Worm (Caenorhabditis elegans) whole organism, L2 larva: ENCODE measurements around the gene F25G6.9.
"Not testable (repeated sequence)": the region's sequence is repeated elsewhere in the genome, so short reads cannot be mapped to it uniquely, and the experiment has no call there.

Experiments
- C34F6.9 ChIP-seq: fragments of 150-350 bp; optimal IDR thresholded peaks from 2 replicates; lab custom pipeline; 2014; ENCODE audit warnings: missing biosample characterization, missing genetic modification characterization
- Y55F3AM.14 ChIP-seq: fragments of 200-800 bp; sonication (Bioruptor generic); optimal IDR thresholded peaks from 2 replicates; lab custom pipeline; 2018; ENCODE audit warnings: mild to moderate bottlenecking, missing genetic modification characterization, missing compliant biosample characterization
- ZK546.5 ChIP-seq: sonication (generic microtip); optimal IDR thresholded peaks from 2 replicates; lab custom pipeline; 2017; ENCODE audit warnings: missing biosample characterization, missing genetic modification characterization
- alr-1 ChIP-seq: fragments of 150-350 bp; optimal IDR thresholded peaks from 2 replicates; lab custom pipeline; 2014; ENCODE audit warnings: missing biosample characterization, missing genetic modification characterization
- aly-2 ChIP-seq: fragments of 150-350 bp; optimal IDR thresholded peaks from 2 replicates; lab custom pipeline; 2014; ENCODE audit warnings: missing biosample characterization, missing genetic modification characterization
- blmp-1 ChIP-seq: sonication (generic microtip); optimal IDR thresholded peaks from 2 replicates; lab custom pipeline; 2017; ENCODE audit warnings: missing genetic modification characterization, mild to moderate bottlenecking, missing compliant biosample characterization, antibody characterized with exemption, moderate library complexity; ENCODE audit not compliant: insufficient read depth
- ceh-16 ChIP-seq: fragments of 150-350 bp; optimal IDR thresholded peaks from 2 replicates; lab custom pipeline; 2014; ENCODE audit warnings: missing biosample characterization, missing genetic modification characterization
- crh-2 ChIP-seq: sonication (generic microtip); optimal IDR thresholded peaks from 2 replicates; lab custom pipeline; 2017; ENCODE audit warnings: missing biosample characterization, missing genetic modification characterization
- dmd-4 ChIP-seq: sonication (generic microtip); optimal IDR thresholded peaks from 2 replicates; lab custom pipeline; 2017; ENCODE audit warnings: missing biosample characterization, missing genetic modification characterization
- egl-27 ChIP-seq: sonication (generic microtip); optimal IDR thresholded peaks from 3 replicates; lab custom pipeline; 2017; ENCODE audit warnings: missing biosample characterization, missing genetic modification reagents, missing genetic modification characterization
- elt-1 ChIP-seq: fragments of 150-350 bp; optimal IDR thresholded peaks from 2 replicates; lab custom pipeline; 2014; ENCODE audit warnings: missing biosample characterization, missing genetic modification characterization
- fos-1 ChIP-seq: fragments of 150-350 bp; optimal IDR thresholded peaks from 2 replicates; lab custom pipeline; 2014; ENCODE audit warnings: missing biosample characterization, missing genetic modification characterization
- gmeb-1 ChIP-seq: fragments of 150-350 bp; optimal IDR thresholded peaks from 2 replicates; lab custom pipeline; 2014; ENCODE audit warnings: missing biosample characterization, missing genetic modification characterization
- lin-11 ChIP-seq: fragments of 150-350 bp; sonication (generic microtip); optimal IDR thresholded peaks from 2 replicates; lab custom pipeline; 2014; ENCODE audit warnings: missing biosample characterization, missing genetic modification characterization, inconsistent platforms, mixed read lengths
- lin-13 ChIP-seq: fragments of 150-350 bp; optimal IDR thresholded peaks from 2 replicates; lab custom pipeline; 2014; ENCODE audit warnings: missing biosample characterization, missing genetic modification reagents, missing genetic modification characterization
- lin-39 ChIP-seq: fragments of 150-350 bp; optimal IDR thresholded peaks from 2 replicates; lab custom pipeline; 2014; ENCODE audit warnings: missing biosample characterization, missing genetic modification reagents, missing genetic modification characterization
- lsy-2 ChIP-seq, 2 experiments: fragments of 150-350 bp in 1 of 2; sonication (generic microtip) in 1 of 2; optimal IDR thresholded peaks; 2 replicates each; lab custom pipeline; 2014 to 2017; ENCODE audit warnings: missing biosample characterization in 2 of 2, missing genetic modification characterization in 2 of 2
- mab-5 ChIP-seq: fragments of 150-350 bp; optimal IDR thresholded peaks from 2 replicates; lab custom pipeline; 2014; ENCODE audit warnings: missing biosample characterization, missing genetic modification characterization
- mbf-1 ChIP-seq: sonication (generic microtip); optimal IDR thresholded peaks from 2 replicates; lab custom pipeline; 2017; ENCODE audit warnings: missing biosample characterization, missing genetic modification characterization
- nhr-10 ChIP-seq: sonication (generic microtip); optimal IDR thresholded peaks from 2 replicates; lab custom pipeline; 2017; ENCODE audit warnings: missing biosample characterization, missing genetic modification characterization
- nhr-11 ChIP-seq: fragments of 150-350 bp; optimal IDR thresholded peaks from 2 replicates; lab custom pipeline; 2014; ENCODE audit warnings: missing biosample characterization, missing genetic modification characterization
- nhr-12 ChIP-seq: fragments of 150-350 bp; optimal IDR thresholded peaks from 2 replicates; lab custom pipeline; 2014; ENCODE audit warnings: missing biosample characterization, missing genetic modification characterization
- nhr-21 ChIP-seq: fragments of 150-350 bp; optimal IDR thresholded peaks from 2 replicates; lab custom pipeline; 2014; ENCODE audit warnings: missing biosample characterization, missing genetic modification characterization
- nhr-23 ChIP-seq: fragments of 150-350 bp; optimal IDR thresholded peaks from 2 replicates; lab custom pipeline; 2014; ENCODE audit warnings: missing biosample characterization, missing genetic modification reagents, missing genetic modification characterization
- nhr-237 ChIP-seq: fragments of 150-350 bp; optimal IDR thresholded peaks from 2 replicates; lab custom pipeline; 2014; ENCODE audit warnings: missing biosample characterization, missing genetic modification characterization
- nhr-25 ChIP-seq: fragments of 150-350 bp; sonication (generic microtip); optimal IDR thresholded peaks from 3 replicates; lab custom pipeline; 2014; ENCODE audit warnings: missing biosample characterization, missing genetic modification characterization
- nhr-77 ChIP-seq: fragments of 150-350 bp; optimal IDR thresholded peaks from 2 replicates; lab custom pipeline; 2014; ENCODE audit warnings: missing biosample characterization, missing genetic modification characterization
- peb-1 ChIP-seq: fragments of 150-350 bp; optimal IDR thresholded peaks from 2 replicates; lab custom pipeline; 2014; ENCODE audit warnings: missing biosample characterization, missing genetic modification characterization
- skn-1 ChIP-seq: sonication (generic microtip); optimal IDR thresholded peaks from 2 replicates; lab custom pipeline; 2017; ENCODE audit warnings: missing biosample characterization, missing genetic modification characterization
- sma-3 ChIP-seq: sonication (generic microtip); optimal IDR thresholded peaks from 2 replicates; lab custom pipeline; 2016; ENCODE audit warnings: missing genetic modification reagents, missing genetic modification characterization, missing compliant biosample characterization
- sma-9 ChIP-seq, 2 experiments: fragments of 150-350 bp in 1 of 2; sonication (generic microtip) in 1 of 2; optimal IDR thresholded peaks; 2 replicates each; lab custom pipeline; 2014 to 2016; ENCODE audit warnings: missing genetic modification characterization in 2 of 2, mild to moderate bottlenecking in 1 of 2, missing biosample characterization in 1 of 2, missing compliant biosample characterization in 1 of 2, missing genetic modification reagents in 1 of 2, moderate library complexity in 1 of 2
- snpc-4 ChIP-seq: fragments of 150-350 bp; optimal IDR thresholded peaks from 2 replicates; lab custom pipeline; 2014; ENCODE audit warnings: missing biosample characterization, missing genetic modification characterization
- unc-39 ChIP-seq: fragments of 150-350 bp; optimal IDR thresholded peaks from 2 replicates; lab custom pipeline; 2014; ENCODE audit warnings: missing biosample characterization, missing genetic modification characterization
- unc-55 ChIP-seq: fragments of 150-350 bp; sonication (generic microtip); optimal IDR thresholded peaks from 3 replicates; lab custom pipeline; 2014; ENCODE audit warnings: missing biosample characterization, missing genetic modification reagents, missing genetic modification characterization
- zag-1 ChIP-seq: fragments of 150-350 bp; optimal IDR thresholded peaks from 2 replicates; lab custom pipeline; 2014; ENCODE audit warnings: missing biosample characterization, missing genetic modification characterization
- ztf-4 ChIP-seq: fragments of 150-350 bp; optimal IDR thresholded peaks from 2 replicates; lab custom pipeline; 2014; ENCODE audit warnings: missing biosample characterization, missing genetic modification characterization

Gene F25G6.9

ce11 chrV:8586920-8587319, 17.1 kb upstream of the F25G6.9 start:
- TF ChIP-seq nhr-25 (tag; lab: Kevin White, UChicago) (no peak), crh-2 (tag; lab: Kevin White, UChicago) (peak; percentile 17), nhr-77 (tag; lab: Kevin White, UChicago) (no peak), sma-9 (GFP tag; optimal IDR thresholded peaks at IDR 0.05; lab: Kevin White, UChicago) (peak; percentile 26), sma-9 (tag; optimal IDR thresholded peaks at IDR 0.05; lab: Kevin White, UChicago) (no peak), fos-1 (tag; lab: Kevin White, UChicago) (peak; percentile 80)

ce11 chrV:8586472-8586871, 16.7 kb upstream of the F25G6.9 start:
- TF ChIP-seq snpc-4 (tag; lab: Kevin White, UChicago): no peak
- TF ChIP-seq blmp-1 (tag; lab: Kevin White, UChicago): no peak
- TF ChIP-seq lin-13 (GFP tag; lab: Kevin White, UChicago): no peak
- no peak for TF ChIP-seq nhr-23 (tag; lab: Kevin White, UChicago)
- no peak for TF ChIP-seq nhr-77 (tag; lab: Kevin White, UChicago)
- no peak for TF ChIP-seq nhr-12 (tag; lab: Kevin White, UChicago)
- TF ChIP-seq, all 48 proteins: peak for 0

ce11 chrV:8580961-8581360, 11.2 kb upstream of the F25G6.9 start, which contains the start of gene C10B5.1:
Gene C10B5.1 (plus strand): TSS chrV:8581261.
- TF ChIP-seq nhr-12 (tag; lab: Kevin White, UChicago): no peak
- no peak for TF ChIP-seq gmeb-1
- TF ChIP-seq elt-1 (tag; lab: Kevin White, UChicago): no peak
- no peak for TF ChIP-seq mbf-1
- no peak for TF ChIP-seq egl-27 (tag; lab: Kevin White, UChicago)
- no peak for TF ChIP-seq sma-3 (GFP tag; lab: Kevin White, UChicago)
- no peak for TF ChIP-seq nhr-11
- no peak for TF ChIP-seq zag-1 (tag; lab: Kevin White, UChicago)
- TF ChIP-seq mab-5 (tag; lab: Kevin White, UChicago): no peak
- TF ChIP-seq nhr-10: no peak
- TF ChIP-seq dmd-4 (tag; lab: Kevin White, UChicago): no peak
- TF ChIP-seq nhr-237: no peak
- no peak for TF ChIP-seq C34F6.9
- TF ChIP-seq, all 48 proteins: peak for 0

ce11 chrV:8574762-8575161, 5.0 kb upstream of the F25G6.9 start, which contains the start of gene F25G6.1:
Gene F25G6.1 (plus strand): TSS chrV:8575062.
- TF ChIP-seq nhr-25 (tag; lab: Kevin White, UChicago); peb-1 (tag; lab: Kevin White, UChicago); nhr-237: not testable (repeated sequence)

ce11 chrV:8569172-8569571, 628 bp downstream of the F25G6.9 start:
- TF ChIP-seq nhr-12 (tag; lab: Kevin White, UChicago) (no peak), nhr-21 (tag; lab: Kevin White, UChicago) (no peak), aly-2 (tag; lab: Kevin White, UChicago) (no peak), lin-39 (tag; lab: Kevin White, UChicago) (no peak), ceh-16 (tag; lab: Kevin White, UChicago) (no peak), unc-39 (no peak), Y55F3AM.14 (no peak), lsy-2 (tag; optimal IDR thresholded peaks at IDR 0.05; lab: Kevin White, UChicago) (no peak), crh-2 (tag; lab: Kevin White, UChicago) (no peak), snpc-4 (tag; lab: Kevin White, UChicago) (no peak), egl-27 (tag; lab: Kevin White, UChicago) (no peak), peb-1 (tag; lab: Kevin White, UChicago) (no peak), sma-9 (GFP tag; optimal IDR thresholded peaks at IDR 0.05; lab: Kevin White, UChicago) (no peak), sma-9 (tag; optimal IDR thresholded peaks at IDR 0.05; lab: Kevin White, UChicago) (no peak)

ce11 chrV:8565075-8565474, 4.7 kb downstream of the F25G6.9 start, which contains the start of gene F25G6.8:
Gene F25G6.8 (minus strand): TSS chrV:8565175.
- TF ChIP-seq alr-1 (tag; lab: Kevin White, UChicago) (no peak), ZK546.5 (tag; lab: Kevin White, UChicago) (no peak), ztf-4 (tag; lab: Kevin White, UChicago) (no peak), lsy-2 (tag; optimal IDR thresholded peaks at IDR 0.05; lab: Kevin White, UChicago) (no peak), nhr-237 (no peak), unc-55 (GFP tag; lab: Kevin White, UChicago) (no peak), lin-11 (tag; lab: Kevin White, UChicago) (no peak), lin-13 (GFP tag; lab: Kevin White, UChicago) (no peak), nhr-11 (no peak), skn-1 (tag; lab: Kevin White, UChicago) (no peak), nhr-23 (tag; lab: Kevin White, UChicago) (no peak), zag-1 (tag; lab: Kevin White, UChicago) (no peak)
